Worm (Caenorhabditis elegans) whole organism, mixed stage, embryonic: ENCODE data around the gene srbc-67.
"Not testable (repeated sequence)": the region's sequence is repeated elsewhere in the genome, so short reads cannot be mapped to it uniquely, and the experiment has no call there.

Experiments
- M03D4.4 ChIP-seq: sonication (generic microtip); optimal IDR thresholded peaks from 2 replicates; lab custom pipeline; 2017; ENCODE audit warnings: mild to moderate bottlenecking, missing genetic modification characterization, missing compliant biosample characterization
- bed-3 ChIP-seq: fragments of 200-800 bp; sonication (Bioruptor generic); optimal IDR thresholded peaks from 3 replicates; lab custom pipeline; 2018; ENCODE audit warnings: mild to moderate bottlenecking, missing genetic modification characterization, moderate library complexity, missing compliant biosample characterization
- blmp-1 ChIP-seq: fragments of 150-350 bp; optimal IDR thresholded peaks from 2 replicates; lab custom pipeline; 2014; ENCODE audit warnings: missing biosample characterization, missing genetic modification characterization
- ceh-39 ChIP-seq: fragments of 150-350 bp; optimal IDR thresholded peaks from 2 replicates; lab custom pipeline; 2014; ENCODE audit warnings: missing biosample characterization, missing genetic modification characterization
- ceh-43 ChIP-seq: fragments of 200-800 bp; sonication (Bioruptor generic); optimal IDR thresholded peaks from 2 replicates; lab custom pipeline; 2018; ENCODE audit warnings: mild to moderate bottlenecking, missing genetic modification characterization, moderate library complexity, missing compliant biosample characterization
- ceh-83 ChIP-seq: fragments of 200-800 bp; sonication (Bioruptor generic); optimal IDR thresholded peaks from 2 replicates; lab custom pipeline; 2018; ENCODE audit warnings: mild to moderate bottlenecking, missing genetic modification characterization, missing compliant biosample characterization
- ces-1 ChIP-seq: fragments of 150-350 bp; optimal IDR thresholded peaks from 2 replicates; lab custom pipeline; 2014; ENCODE audit warnings: missing biosample characterization, missing genetic modification reagents, missing genetic modification characterization
- cnd-1 ChIP-seq: fragments of 200-800 bp; sonication (Bioruptor generic); optimal IDR thresholded peaks from 2 replicates; lab custom pipeline; 2018; ENCODE audit warnings: mild to moderate bottlenecking, missing genetic modification characterization, missing compliant biosample characterization
- drap-1 ChIP-seq: fragments of 200-800 bp; sonication (Bioruptor generic); optimal IDR thresholded peaks from 3 replicates; lab custom pipeline; 2018; ENCODE audit warnings: mild to moderate bottlenecking, missing genetic modification characterization, missing compliant biosample characterization
- elt-1 ChIP-seq: sonication (generic microtip); optimal IDR thresholded peaks from 2 replicates; lab custom pipeline; 2017; ENCODE audit warnings: missing genetic modification characterization, mild to moderate bottlenecking, missing compliant biosample characterization, antibody characterized with exemption, moderate library complexity, borderline replicate concordance; ENCODE audit not compliant: insufficient read depth
- elt-3 ChIP-seq: fragments of 150-350 bp; optimal IDR thresholded peaks from 2 replicates; lab custom pipeline; 2014; ENCODE audit warnings: missing biosample characterization, missing genetic modification characterization
- hlh-1 ChIP-seq: fragments of 150-350 bp; optimal IDR thresholded peaks from 2 replicates; lab custom pipeline; 2014; ENCODE audit warnings: missing biosample characterization, missing genetic modification reagents, missing genetic modification characterization
- lin-13 ChIP-seq: fragments of 150-350 bp; optimal IDR thresholded peaks from 2 replicates; lab custom pipeline; 2014; ENCODE audit warnings: missing biosample characterization, missing genetic modification characterization
- lsy-2 ChIP-seq: fragments of 150-350 bp; optimal IDR thresholded peaks from 2 replicates; lab custom pipeline; 2014; ENCODE audit warnings: missing biosample characterization, missing genetic modification characterization
- mab-5 ChIP-seq: fragments of 150-350 bp; optimal IDR thresholded peaks from 2 replicates; lab custom pipeline; 2014; ENCODE audit warnings: missing biosample characterization, missing genetic modification characterization
- mep-1 ChIP-seq: fragments of 150-350 bp; optimal IDR thresholded peaks from 2 replicates; lab custom pipeline; 2017; ENCODE audit warnings: missing biosample characterization, missing genetic modification reagents, missing genetic modification characterization, inconsistent platforms
- mls-2 ChIP-seq: sonication (generic microtip); optimal IDR thresholded peaks from 2 replicates; lab custom pipeline; 2016; ENCODE audit warnings: mild to moderate bottlenecking, missing genetic modification characterization, moderate library complexity, missing compliant biosample characterization
- nhr-12 ChIP-seq: fragments of 150-350 bp; optimal IDR thresholded peaks from 2 replicates; lab custom pipeline; 2014; ENCODE audit warnings: missing biosample characterization, missing genetic modification characterization
- nhr-2 ChIP-seq: fragments of 150-350 bp; optimal IDR thresholded peaks from 2 replicates; lab custom pipeline; 2014; ENCODE audit warnings: missing biosample characterization, missing genetic modification characterization
- nhr-237 ChIP-seq: fragments of 150-350 bp; optimal IDR thresholded peaks from 2 replicates; lab custom pipeline; 2014; ENCODE audit warnings: missing biosample characterization, missing genetic modification characterization
- nhr-28 ChIP-seq: fragments of 150-350 bp; optimal IDR thresholded peaks from 2 replicates; lab custom pipeline; 2014; ENCODE audit warnings: missing biosample characterization, missing genetic modification characterization
- nhr-76 ChIP-seq: sonication (generic microtip); optimal IDR thresholded peaks from 2 replicates; lab custom pipeline; 2017; ENCODE audit warnings: missing biosample characterization, missing genetic modification characterization
- pha-4 ChIP-seq: fragments of 150-350 bp; optimal IDR thresholded peaks from 2 replicates; lab custom pipeline; 2018; ENCODE audit warnings: missing biosample characterization, missing genetic modification reagents, missing genetic modification characterization
- snpc-4 ChIP-seq: fragments of 150-350 bp; optimal IDR thresholded peaks from 2 replicates; lab custom pipeline; 2014; ENCODE audit warnings: missing biosample characterization, missing genetic modification characterization
- sptf-1 ChIP-seq: sonication (generic microtip); optimal IDR thresholded peaks from 2 replicates; lab custom pipeline; 2017; ENCODE audit warnings: mild to moderate bottlenecking, missing genetic modification characterization, moderate library complexity, missing compliant biosample characterization
- tbx-8 ChIP-seq: fragments of 200-800 bp; sonication (Bioruptor generic); optimal IDR thresholded peaks from 2 replicates; lab custom pipeline; 2018; ENCODE audit warnings: mild to moderate bottlenecking, missing genetic modification characterization, moderate library complexity, missing compliant biosample characterization
- unc-120 ChIP-seq: sonication (generic microtip); optimal IDR thresholded peaks from 2 replicates; lab custom pipeline; 2017; ENCODE audit warnings: missing genetic modification characterization, missing compliant biosample characterization; ENCODE audit not compliant: poor library complexity, severe bottlenecking
- unc-62 ChIP-seq: fragments of 150-350 bp; optimal IDR thresholded peaks from 2 replicates; lab custom pipeline; 2014; ENCODE audit warnings: missing biosample characterization, missing genetic modification reagents, missing genetic modification characterization
- zip-8 ChIP-seq: fragments of 150-350 bp; optimal IDR thresholded peaks from 2 replicates; lab custom pipeline; 2014; ENCODE audit warnings: missing biosample characterization, missing genetic modification characterization
- ztf-11 ChIP-seq: fragments of 150-350 bp; optimal IDR thresholded peaks from 2 replicates; lab custom pipeline; 2014; ENCODE audit warnings: missing biosample characterization, missing genetic modification characterization

Gene srbc-67

ce11 chrV:3509878-3510277 lies 31.1 kb downstream of the srbc-67 start, which contains the start of gene str-228:
Gene str-228 (plus strand): TSS chrV:3510178.
- TF ChIP-seq zip-8 (tag; lab: Kevin White, UChicago) (no peak), lsy-2 (tag; lab: Kevin White, UChicago) (no peak), unc-120 (tag; lab: Kevin White, UChicago) (no peak), ceh-83 (GFP tag; lab: Kevin White, UChicago) (no peak), pha-4 (tag; lab: Kevin White, UChicago) (no peak), nhr-237 (tag; lab: Kevin White, UChicago) (no peak), elt-3 (tag; lab: Kevin White, UChicago) (no peak), nhr-12 (tag; lab: Kevin White, UChicago) (no peak), mab-5 (tag; lab: Kevin White, UChicago) (no peak), mep-1 (tag; lab: Kevin White, UChicago) (no peak), bed-3 (GFP tag; lab: Kevin White, UChicago) (no peak), M03D4.4 (tag; lab: Kevin White, UChicago) (no peak), ceh-39 (tag; lab: Kevin White, UChicago) (no peak), nhr-2 (tag; lab: Kevin White, UChicago) (no peak), ztf-11 (tag; lab: Kevin White, UChicago) (no peak), hlh-1 (tag; lab: Kevin White, UChicago) (no peak), nhr-28 (tag; lab: Kevin White, UChicago) (no peak)

- no peak for TF ChIP-seq drap-1 (GFP tag; lab: Kevin White, UChicago)
- TF ChIP-seq sptf-1 (tag; lab: Kevin White, UChicago): no peak
- TF ChIP-seq mab-5 (tag; lab: Kevin White, UChicago): no peak
- no peak for TF ChIP-seq ceh-43 (GFP tag; lab: Kevin White, UChicago)
- no peak for TF ChIP-seq ceh-83 (GFP tag; lab: Kevin White, UChicago)
- TF ChIP-seq ces-1: no peak
- no peak for TF ChIP-seq nhr-76
- no peak for TF ChIP-seq bed-3 (GFP tag; lab: Kevin White, UChicago)
- no peak for TF ChIP-seq tbx-8
- TF ChIP-seq lsy-2 (tag; lab: Kevin White, UChicago): no peak
These were observed 33.3 kb downstream of the srbc-67 start, which contains the start of gene str-225 for ce11 chrV:3507691-3508090. Gene str-225 (plus strand): TSS chrV:3507822.

ce11 chrV:3506252-3506651 lies 34.8 kb downstream of the srbc-67 start, which contains the start of gene ugt-64:
Gene ugt-64 (minus strand): TSS chrV:3506352.
- not testable (repeated sequence) for TF ChIP-seq zip-8 (tag; lab: Kevin White, UChicago); blmp-1 (tag; lab: Kevin White, UChicago); unc-62 (GFP tag; lab: Kevin White, UChicago)
- TF ChIP-seq, all 35 proteins: peak for 0; not testable (repeated sequence) for 35

ce11 chrV:3505745-3506144 lies 35.3 kb downstream of the srbc-67 start:
- no peak for TF ChIP-seq blmp-1 (tag; lab: Kevin White, UChicago)
- no peak for TF ChIP-seq snpc-4
- no peak for TF ChIP-seq tbx-8
- TF ChIP-seq mls-2 (tag; lab: Kevin White, UChicago): no peak
- TF ChIP-seq elt-1 (tag; lab: Kevin White, UChicago): no peak
- no peak for TF ChIP-seq lsy-2 (tag; lab: Kevin White, UChicago)
- no peak for TF ChIP-seq ceh-43 (GFP tag; lab: Kevin White, UChicago)
- TF ChIP-seq ces-1: no peak
- no peak for TF ChIP-seq lin-13 (tag; lab: Kevin White, UChicago)
- no peak for TF ChIP-seq drap-1 (GFP tag; lab: Kevin White, UChicago)
- no peak for TF ChIP-seq hlh-1 (tag; lab: Kevin White, UChicago)
- TF ChIP-seq ceh-39 (tag; lab: Kevin White, UChicago): no peak
- no peak for TF ChIP-seq zip-8 (tag; lab: Kevin White, UChicago)
- no peak for TF ChIP-seq bed-3 (GFP tag; lab: Kevin White, UChicago)
- TF ChIP-seq elt-3 (tag; lab: Kevin White, UChicago): no peak
- no peak for TF ChIP-seq pha-4 (tag; lab: Kevin White, UChicago)
- TF ChIP-seq ceh-83 (GFP tag; lab: Kevin White, UChicago): no peak
- no peak for TF ChIP-seq nhr-12 (tag; lab: Kevin White, UChicago)
- no peak for TF ChIP-seq unc-120 (tag; lab: Kevin White, UChicago)

- TF ChIP-seq cnd-1 (tag; lab: Kevin White, UChicago): no peak
These were observed 39.0 kb downstream of the srbc-67 start, which contains the start of the genes C07G3.8 and C07G3.10 for ce11 chrV:3502038-3502437. Gene C07G3.8 (minus strand): TSS chrV:3502138. Gene C07G3.10 (plus strand): TSS chrV:3502307.
